Worm (Caenorhabditis elegans) whole organism, L4 larva: Measurements from ENCODE around the gene F14E5.2.

ENCODE experiments used
- F44E2.7 ChIP-seq: fragments of 200-800 bp; sonication (Bioruptor generic); IDR thresholded peaks from 2 replicates; pipeline ENCODE4 v2.1.2; 2022; ENCODE audit warnings: missing genetic modification characterization, missing compliant biosample characterization
- F49E8.2 ChIP-seq: sonication (generic microtip); optimal IDR thresholded peaks from 2 replicates; lab custom pipeline; 2016; ENCODE audit warnings: missing compliant biosample characterization, mild to moderate bottlenecking, missing genetic modification characterization, borderline replicate concordance
- T26A8.4 ChIP-seq: fragments of 200-800 bp; sonication (Bioruptor generic); IDR thresholded peaks from 2 replicates; pipeline ENCODE4 v1.3.6; 2022; ENCODE audit warnings: missing genetic modification characterization, missing compliant biosample characterization
- ZK337.2 ChIP-seq: fragments of 200-800 bp; sonication (Bioruptor generic); IDR thresholded peaks from 2 replicates; pipeline ENCODE4 v1.3.6; 2022; ENCODE audit warnings: missing genetic modification reagents, missing genetic modification characterization, missing compliant biosample characterization
- attf-4 ChIP-seq: sonication (generic microtip); optimal IDR thresholded peaks from 3 replicates; lab custom pipeline; 2017; ENCODE audit warnings: missing biosample characterization, missing genetic modification characterization
- ceh-20 ChIP-seq: fragments of 200-800 bp; sonication (Bioruptor generic); IDR thresholded peaks from 2 replicates; pipeline ENCODE4 v1.3.6; 2022; ENCODE audit warnings: missing genetic modification reagents, missing genetic modification characterization, missing compliant biosample characterization
- ceh-32 ChIP-seq: sonication (generic microtip); optimal IDR thresholded peaks from 2 replicates; lab custom pipeline; 2016; ENCODE audit warnings: mild to moderate bottlenecking, missing genetic modification characterization, missing compliant biosample characterization; ENCODE audit not compliant: poor library complexity
- ceh-62 ChIP-seq: sonication (generic microtip); optimal IDR thresholded peaks from 2 replicates; lab custom pipeline; 2017; ENCODE audit warnings: missing biosample characterization, missing genetic modification characterization
- cey-2 ChIP-seq: sonication (generic microtip); optimal IDR thresholded peaks from 3 replicates; lab custom pipeline; 2017; ENCODE audit warnings: missing genetic modification characterization, mild to moderate bottlenecking, missing compliant biosample characterization, antibody characterized with exemption, borderline replicate concordance; ENCODE audit not compliant: insufficient read depth
- daf-16 ChIP-seq, 3 experiments: sonication (generic microtip); optimal IDR thresholded peaks; 2 replicates each; lab custom pipeline; 2016 to 2017; ENCODE audit warnings: missing genetic modification characterization in 3 of 3, missing genetic modification reagents in 3 of 3, mild to moderate bottlenecking in 2 of 3, missing compliant biosample characterization in 2 of 3, missing biosample characterization in 1 of 3, moderate library complexity in 1 of 3
- daf-8 ChIP-seq: fragments of 200-800 bp; sonication (Bioruptor generic); IDR thresholded peaks from 2 replicates; pipeline ENCODE4 v1.3.6; 2022; ENCODE audit warnings: missing genetic modification characterization, missing compliant biosample characterization
- dmd-6 ChIP-seq: fragments of 200-800 bp; sonication (Bioruptor generic); IDR thresholded peaks from 2 replicates; pipeline ENCODE4 v1.3.6; 2022; ENCODE audit warnings: missing genetic modification reagents, missing genetic modification characterization, missing compliant biosample characterization
- dmd-9 ChIP-seq: fragments of 200-800 bp; sonication (Bioruptor generic); IDR thresholded peaks from 2 replicates; pipeline ENCODE4 v1.3.6; 2022; ENCODE audit warnings: missing genetic modification reagents, missing genetic modification characterization, missing compliant biosample characterization
- dpl-1 ChIP-seq: fragments of 150-350 bp; optimal IDR thresholded peaks from 2 replicates; lab custom pipeline; 2014; ENCODE audit warnings: missing biosample characterization, missing genetic modification reagents, missing genetic modification characterization
- dve-1 ChIP-seq: sonication (generic microtip); optimal IDR thresholded peaks from 2 replicates; lab custom pipeline; 2017; ENCODE audit warnings: antibody characterized with exemption, mild to moderate bottlenecking, missing genetic modification characterization, missing compliant biosample characterization; ENCODE audit not compliant: insufficient read depth
- fkh-10 ChIP-seq: fragments of 150-350 bp; optimal IDR thresholded peaks from 2 replicates; lab custom pipeline; 2014; ENCODE audit warnings: missing biosample characterization, missing genetic modification reagents, missing genetic modification characterization
- fos-1 ChIP-seq: fragments of 150-350 bp; optimal IDR thresholded peaks from 2 replicates; lab custom pipeline; 2014; ENCODE audit warnings: missing biosample characterization, missing genetic modification characterization
- hmg-1.1 ChIP-seq: fragments of 200-800 bp; sonication (Bioruptor generic); IDR thresholded peaks from 2 replicates; pipeline ENCODE4 v1.3.6; 2022; ENCODE audit warnings: missing genetic modification reagents, missing genetic modification characterization, missing compliant biosample characterization
- jun-1 ChIP-seq: fragments of 150-350 bp; optimal IDR thresholded peaks from 2 replicates; lab custom pipeline; 2014; ENCODE audit warnings: missing biosample characterization, missing genetic modification reagents, missing genetic modification characterization
- lim-7 ChIP-seq: fragments of 200-800 bp; sonication (Bioruptor generic); IDR thresholded peaks from 2 replicates; pipeline ENCODE4 v1.3.6; 2022; ENCODE audit warnings: missing genetic modification characterization, missing compliant biosample characterization
- lin-38 ChIP-seq: fragments of 200-800 bp; sonication (Bioruptor generic); IDR thresholded peaks from 2 replicates; pipeline ENCODE4 v1.3.6; 2022; ENCODE audit warnings: missing genetic modification reagents, missing genetic modification characterization, missing compliant biosample characterization
- madf-5 ChIP-seq, 2 experiments: fragments of 200-800 bp; sonication (Bioruptor generic); IDR thresholded peaks; 2 replicates each; pipeline ENCODE4 v1.3.6; 2022; ENCODE audit warnings: missing compliant biosample characterization in 2 of 2, missing genetic modification characterization in 2 of 2
- mep-1 ChIP-seq: fragments of 150-350 bp; sonication (generic microtip); optimal IDR thresholded peaks from 3 replicates; lab custom pipeline; 2014; ENCODE audit warnings: missing biosample characterization, missing genetic modification characterization
- mes-2 ChIP-seq: sonication (generic microtip); optimal IDR thresholded peaks from 2 replicates; lab custom pipeline; 2016; ENCODE audit warnings: missing genotype, mild to moderate bottlenecking, missing genetic modification characterization, missing compliant biosample characterization; ENCODE audit not compliant: poor library complexity, severe bottlenecking
- nhr-102 ChIP-seq: sonication (generic microtip); optimal IDR thresholded peaks from 2 replicates; lab custom pipeline; 2016; ENCODE audit warnings: mild to moderate bottlenecking, missing genetic modification characterization, moderate library complexity, missing compliant biosample characterization
- nhr-111 ChIP-seq: fragments of 200-800 bp; sonication (Bioruptor generic); optimal IDR thresholded peaks from 2 replicates; lab custom pipeline; 2018; ENCODE audit warnings: mild to moderate bottlenecking, missing genetic modification characterization, missing compliant biosample characterization
- nhr-42 ChIP-seq: fragments of 200-800 bp; sonication (Bioruptor generic); IDR thresholded peaks from 2 replicates; pipeline ENCODE4 v1.3.6; 2022; ENCODE audit warnings: missing genetic modification characterization, missing compliant biosample characterization
- nhr-76 ChIP-seq: fragments of 150-350 bp; optimal IDR thresholded peaks from 2 replicates; lab custom pipeline; 2014; ENCODE audit warnings: missing biosample characterization, missing genetic modification characterization
- pha-4 ChIP-seq, 2 experiments: fragments of 150-350 bp in 1 of 2; fragments of 200-800 bp in 1 of 2; sonication (Bioruptor generic) in 1 of 2; IDR thresholded peaks in 1 of 2; optimal IDR thresholded peaks in 1 of 2; 2 replicates each; pipeline versions ENCODE4 v1.3.6 to Lab custom; 2014 to 2022; ENCODE audit warnings: missing genetic modification characterization in 2 of 2, missing genetic modification reagents in 2 of 2, missing biosample characterization in 1 of 2, missing compliant biosample characterization in 1 of 2
- php-3 ChIP-seq: fragments of 200-800 bp; sonication (Bioruptor generic); IDR thresholded peaks from 2 replicates; pipeline ENCODE4 v1.3.6; 2022; ENCODE audit warnings: missing genetic modification reagents, missing genetic modification characterization, missing compliant biosample characterization
- pqm-1 ChIP-seq: sonication (generic microtip); optimal IDR thresholded peaks from 2 replicates; lab custom pipeline; 2017; ENCODE audit warnings: missing biosample characterization, missing genetic modification characterization
- sdz-12 ChIP-seq: fragments of 200-800 bp; sonication (Bioruptor generic); optimal IDR thresholded peaks from 2 replicates; lab custom pipeline; 2018; ENCODE audit warnings: mild to moderate bottlenecking, missing genetic modification characterization, missing compliant biosample characterization
- set-16 ChIP-seq: fragments of 200-800 bp; sonication (Bioruptor generic); IDR thresholded peaks from 2 replicates; pipeline ENCODE4 v1.3.6; 2022; ENCODE audit warnings: missing genetic modification reagents, missing genetic modification characterization, missing compliant biosample characterization
- tag-97 ChIP-seq: fragments of 200-800 bp; sonication (Bioruptor generic); IDR thresholded peaks from 2 replicates; pipeline ENCODE4 v1.3.6; 2022; ENCODE audit warnings: missing genetic modification characterization, missing compliant biosample characterization
- unc-130 ChIP-seq: sonication (generic microtip); optimal IDR thresholded peaks from 2 replicates; lab custom pipeline; 2016; ENCODE audit warnings: missing genetic modification reagents, missing genetic modification characterization, missing compliant biosample characterization
- unc-39 ChIP-seq: sonication (generic microtip); optimal IDR thresholded peaks from 2 replicates; lab custom pipeline; 2017; ENCODE audit warnings: missing biosample characterization, missing genetic modification characterization
- zfp-3 ChIP-seq: fragments of 200-800 bp; sonication (Bioruptor generic); conservative IDR thresholded peaks from 2 replicates; pipeline ENCODE4 v1.3.6; 2022; ENCODE audit warnings: missing genetic modification reagents, missing genetic modification characterization, missing compliant biosample characterization

The F14E5.2 gene

DNA sequence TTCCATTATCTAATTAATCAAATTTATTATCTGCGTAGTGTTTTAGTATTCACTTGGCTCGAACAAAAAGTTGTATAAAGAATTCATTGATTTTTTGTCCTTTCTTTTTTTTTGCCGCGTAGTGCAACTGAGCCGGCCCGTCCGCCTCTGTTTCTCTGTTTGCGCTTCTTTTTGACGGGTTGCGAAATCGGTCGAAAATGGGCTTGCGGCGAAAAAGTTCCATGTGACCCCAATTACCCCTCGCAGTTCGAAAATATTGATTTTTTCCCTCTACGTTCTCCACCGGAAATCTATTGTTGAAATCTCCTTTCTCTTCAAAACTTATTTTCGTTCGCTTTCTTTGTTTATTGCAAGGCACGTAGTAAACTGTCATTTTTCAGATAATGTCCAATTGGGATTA is 28.8 kb upstream of the F14E5.2 start, which contains the start of gene zyg-9 (continued):
- TF ChIP-seq nhr-102 (no peak), ceh-62 (tag; lab: Kevin White, UChicago) (no peak), php-3 (GFP tag; lab: Robert Waterston, UW) (no peak), madf-5 (GFP tag; IDR thresholded peaks at IDR 0.05; lab: Robert Waterston, UW) (no peak), hmg-1.1 (0 out of 2 replicates have a peak, but pooled peaks have one; percentile 32), dmd-9 (no peak), ceh-32 (tag; lab: Kevin White, UChicago) (no peak), lim-7 (GFP tag; lab: Robert Waterston, UW) (no peak), fkh-10 (no peak), pqm-1 (tag; lab: Kevin White, UChicago) (no peak), sdz-12 (no peak), nhr-42 (GFP tag; lab: Robert Waterston, UW) (no peak), mep-1 (peak; percentile 10), zfp-3 (GFP tag; lab: Robert Waterston, UW) (no peak)

DNA sequence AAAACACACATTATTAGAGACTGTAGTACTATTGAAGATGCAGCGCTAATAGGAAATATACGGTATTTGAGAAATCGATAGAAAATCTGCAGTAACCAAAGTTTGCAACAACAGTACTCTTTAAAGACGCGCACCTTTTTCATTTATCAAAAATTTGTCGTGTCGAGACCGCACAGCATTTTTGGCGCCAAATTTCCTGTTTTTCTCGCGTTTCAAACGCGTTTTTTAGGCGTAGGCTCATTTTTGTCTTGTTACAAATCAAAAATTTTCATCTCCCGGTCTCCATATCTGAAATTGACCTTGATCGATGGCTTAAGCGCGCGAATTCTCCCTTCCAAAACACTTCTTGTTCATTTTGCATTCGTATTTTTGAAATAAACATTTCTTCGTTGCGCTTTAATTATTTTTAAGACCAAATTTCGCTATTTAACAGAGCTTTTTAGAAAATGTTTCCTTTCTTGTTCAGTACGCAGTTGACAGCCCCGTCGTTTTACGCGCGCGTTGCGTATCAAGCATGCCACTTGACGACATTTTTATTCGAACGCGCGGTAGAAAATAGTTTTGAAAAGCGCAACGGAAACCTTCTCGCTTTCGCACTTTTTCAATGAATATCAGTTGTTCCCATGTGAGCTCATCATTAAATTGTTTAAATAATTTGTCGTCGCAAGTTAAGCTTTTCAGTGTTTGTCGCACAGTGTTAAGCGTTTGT is 28.2 kb upstream of the F14E5.2 start:
- TF ChIP-seq fkh-10 (no peak), dve-1 (no peak), daf-8 (GFP tag; lab: Robert Waterston, UW) (no peak), attf-4 (tag; lab: Kevin White, UChicago) (no peak), lim-7 (GFP tag; lab: Robert Waterston, UW) (no peak), mep-1 (no peak), jun-1 (tag; lab: Kevin White, UChicago) (no peak), F49E8.2 (tag; lab: Kevin White, UChicago) (no peak), set-16 (GFP tag; lab: Robert Waterston, UW) (no peak), ZK337.2 (GFP tag; lab: Robert Waterston, UW) (no peak), daf-16 (GFP tag; optimal IDR thresholded peaks at IDR 0.05; lab: Kevin White, UChicago) (no peak), daf-16 (tag; optimal IDR thresholded peaks at IDR 0.05; lab: Kevin White, UChicago) (no peak), fos-1 (tag; lab: Kevin White, UChicago) (no peak), pha-4 (GFP tag; IDR thresholded peaks at IDR 0.05; lab: Robert Waterston, UW) (no peak), pha-4 (tag; optimal IDR thresholded peaks at IDR 0.05; lab: Kevin White, UChicago) (no peak), nhr-111 (no peak), mes-2 (tag; lab: Kevin White, UChicago) (no peak), unc-39 (tag; lab: Kevin White, UChicago) (no peak), cey-2 (tag; lab: Kevin White, UChicago) (no peak), ceh-20 (no peak), tag-97 (GFP tag; lab: Robert Waterston, UW) (no peak), F44E2.7 (GFP tag; lab: Robert Waterston, UW) (no peak), T26A8.4 (GFP tag; lab: Robert Waterston, UW) (no peak), lin-38 (GFP tag; lab: Robert Waterston, UW) (0 out of 2 replicates have a peak, but pooled peaks have one; percentile 22), nhr-76 (tag; lab: Kevin White, UChicago) (no peak), unc-130 (peak; percentile 21), dmd-6 (GFP tag; lab: Robert Waterston, UW) (no peak), madf-5 (GFP tag; IDR thresholded peaks at IDR 0.05; lab: Robert Waterston, UW) (no peak), dpl-1 (peak; percentile 13)
- TF ChIP-seq, all 104 proteins: peak for 3
